Comparison of ENCODE assay signal across 1 fruit fly cellular context in genomic region chrX:18499679-18500187, dm6.
TF ChIP-seq lines count a peak whose summit lies in the region.

Pgant7 (minus strand) TSS chrX:18499986.
Xrcc2 (plus strand) TSS chrX:18500127.

TF ChIP-seq in whole organism, embryonic, 481 proteins besides CTCF, POLR2A, EP300 and RAD21 (continued from another document and continues in another):
- TF ChIP-seq esg (GFP tag; conservative IDR thresholded peaks at IDR 0.05; lab: Robert Waterston, UW) (no peak), CG17359 (tag; optimal IDR thresholded peaks at IDR 0.05; lab: Kevin White, UChicago) (no peak), Spps (tag; optimal IDR thresholded peaks at IDR 0.05; lab: Kevin White, UChicago) (no peak), Meics (GFP tag; optimal IDR thresholded peaks at IDR 0.05; lab: Kevin White, UChicago) (no peak), bcd (GFP tag; optimal IDR thresholded peaks at IDR 0.05; lab: Kevin White, UChicago) (no peak), CG5180 (GFP tag; optimal IDR thresholded peaks at IDR 0.05; lab: Kevin White, UChicago) (peak; percentile 43), ase (GFP tag; IDR thresholded peaks at IDR 0.05; lab: Robert Waterston, UW) (no peak), CG4360 (GFP tag; IDR thresholded peaks at IDR 0.05; lab: Robert Waterston, UW) (no peak), CG15269 (tag; optimal IDR thresholded peaks at IDR 0.05; lab: Kevin White, UChicago) (no peak), CG17802 (tag; optimal IDR thresholded peaks at IDR 0.05; lab: Kevin White, UChicago) (no peak), Antp (GFP tag; optimal IDR thresholded peaks at IDR 0.05; lab: Kevin White, UChicago) (no peak), zen2 (GFP tag; IDR thresholded peaks at IDR 0.05; lab: Robert Waterston, UW; ENCODE audit: partially characterized antibody) (peak; percentile 51; the same call in 1 of the 3 replicates), pfk (GFP tag; optimal IDR thresholded peaks at IDR 0.05; lab: Kevin White, UChicago) (no peak), eyg (GFP tag; optimal IDR thresholded peaks at IDR 0.05; lab: Kevin White, UChicago) (no peak), CG17612 (GFP tag; IDR thresholded peaks at IDR 0.05; lab: Robert Waterston, UW) (no peak), CG10209 (GFP tag; optimal IDR thresholded peaks at IDR 0.05; lab: Kevin White, UChicago) (no peak), CG30403 (GFP tag; optimal IDR thresholded peaks at IDR 0.05; lab: Kevin White, UChicago) (no peak), CG9932 (GFP tag; IDR thresholded peaks at IDR 0.05; lab: Robert Waterston, UW) (no peak), PHDP (tag; optimal IDR thresholded peaks at IDR 0.05; lab: Kevin White, UChicago) (no peak), CG9437 (GFP tag; optimal IDR thresholded peaks at IDR 0.05; lab: Kevin White, UChicago) (no peak), NC2α (GFP tag; optimal IDR thresholded peaks at IDR 0.05; lab: Kevin White, UChicago) (no peak), cwo (GFP tag; optimal IDR thresholded peaks at IDR 0.05; lab: Kevin White, UChicago) (no peak), CG15514 (GFP tag; optimal IDR thresholded peaks at IDR 0.05; lab: Kevin White, UChicago) (peak; percentile 57), HLHmδ (GFP tag; optimal IDR thresholded peaks at IDR 0.05; lab: Kevin White, UChicago) (no peak), Bgb (GFP tag; IDR thresholded peaks at IDR 0.05; lab: Robert Waterston, UW; ENCODE audit: partially characterized antibody) (peak; percentile 70), ERR (GFP tag; optimal IDR thresholded peaks at IDR 0.05; lab: Kevin White, UChicago) (no peak), sens (GFP tag; lab: Kevin White, UChicago) (no peak), Dad (GFP tag; optimal IDR thresholded peaks at IDR 0.05; lab: Kevin White, UChicago) (no peak), Opbp (GFP tag; IDR thresholded peaks at IDR 0.05; lab: Robert Waterston, UW; ENCODE audit: partially characterized antibody) (peak; percentile 55; the same call in 1 of the 3 replicates), Ets65A (GFP tag; lab: Kevin White, UChicago) (no peak), CG34376 (GFP tag; optimal IDR thresholded peaks at IDR 0.05; lab: Kevin White, UChicago) (no peak), D (optimal IDR thresholded peaks at IDR 0.05; lab: Kevin White, UChicago) (peak; percentile 77), D (GFP tag; optimal IDR thresholded peaks at IDR 0.05; lab: Kevin White, UChicago) (no peak), fd3F (GFP tag; optimal IDR thresholded peaks at IDR 0.05; lab: Kevin White, UChicago) (no peak), CG16813 (GFP tag; IDR thresholded peaks at IDR 0.05; lab: Robert Waterston, UW; ENCODE audit: partially characterized antibody) (peak; percentile 75; the same call in 2 of the 3 replicates), CG14965 (GFP tag; optimal IDR thresholded peaks at IDR 0.05; lab: Kevin White, UChicago; ENCODE audit: borderline replicate concordance) (no peak), ac (GFP tag; optimal IDR thresholded peaks at IDR 0.05; lab: Kevin White, UChicago) (no peak), gce (GFP tag; IDR thresholded peaks at IDR 0.05; lab: Robert Waterston, UW) (no peak), Atf3 (GFP tag; optimal IDR thresholded peaks at IDR 0.05; lab: Kevin White, UChicago) (no peak), BEAF-32 (GFP tag; optimal IDR thresholded peaks at IDR 0.05; lab: Kevin White, UChicago) (peak; percentile 83), inv (GFP tag; IDR thresholded peaks at IDR 0.05; lab: Robert Waterston, UW; ENCODE audit: partially characterized antibody) (peak; percentile 32; the same call in 1 of the 2 replicates), Mrtf (GFP tag; IDR thresholded peaks at IDR 0.05; lab: Robert Waterston, UW) (no peak), grn (GFP tag; optimal IDR thresholded peaks at IDR 0.05; lab: Kevin White, UChicago) (no peak), Sin3A (optimal IDR thresholded peaks at IDR 0.05; lab: Kevin White, UChicago) (peak; percentile 85), CG8290 (GFP tag; optimal IDR thresholded peaks at IDR 0.05; lab: Kevin White, UChicago) (no peak), CG8290 (tag; optimal IDR thresholded peaks at IDR 0.05; lab: Kevin White, UChicago) (no peak), CG15696 (tag; optimal IDR thresholded peaks at IDR 0.05; lab: Kevin White, UChicago) (no peak), toy (GFP tag; IDR thresholded peaks at IDR 0.05; lab: Robert Waterston, UW) (no peak), CG2875 (GFP tag; optimal IDR thresholded peaks at IDR 0.05; lab: Kevin White, UChicago) (no peak), CG10979 (tag; optimal IDR thresholded peaks at IDR 0.05; lab: Kevin White, UChicago) (no peak), Ada2b (GFP tag; IDR thresholded peaks at IDR 0.05; lab: Robert Waterston, UW) (no peak), jing (GFP tag; optimal IDR thresholded peaks at IDR 0.05; lab: Kevin White, UChicago) (no peak), eve (GFP tag; optimal IDR thresholded peaks at IDR 0.05; lab: Kevin White, UChicago) (no peak), CG6765 (GFP tag; optimal IDR thresholded peaks at IDR 0.05; lab: Kevin White, UChicago) (no peak), Abd-B (GFP tag; optimal IDR thresholded peaks at IDR 0.05; lab: Kevin White, UChicago) (no peak), CG31365 (tag; optimal IDR thresholded peaks at IDR 0.05; lab: Kevin White, UChicago) (no peak), gcm2 (GFP tag; optimal IDR thresholded peaks at IDR 0.05; lab: Kevin White, UChicago) (no peak), CG1529 (GFP tag; optimal IDR thresholded peaks at IDR 0.05; lab: Kevin White, UChicago) (no peak), CG15601 (tag; optimal IDR thresholded peaks at IDR 0.05; lab: Kevin White, UChicago) (peak; percentile 46), CG3065 (GFP tag; optimal IDR thresholded peaks at IDR 0.05; lab: Kevin White, UChicago) (no peak), trh (GFP tag; optimal IDR thresholded peaks at IDR 0.05; lab: Kevin White, UChicago) (no peak), CG15073 (GFP tag; optimal IDR thresholded peaks at IDR 0.05; lab: Kevin White, UChicago) (no peak), tgo (GFP tag; IDR thresholded peaks at IDR 0.05; lab: Robert Waterston, UW) (no peak), CG5245 (GFP tag; optimal IDR thresholded peaks at IDR 0.05; lab: Kevin White, UChicago) (no peak), tin (GFP tag; optimal IDR thresholded peaks at IDR 0.05; lab: Kevin White, UChicago) (no peak), CG14710 (tag; optimal IDR thresholded peaks at IDR 0.05; lab: Kevin White, UChicago) (peak; percentile 48), CG13624 (GFP tag; optimal IDR thresholded peaks at IDR 0.05; lab: Kevin White, UChicago) (peak; percentile 34), CG8089 (GFP tag; optimal IDR thresholded peaks at IDR 0.05; lab: Kevin White, UChicago) (no peak), Rfx (GFP tag; IDR thresholded peaks at IDR 0.05; lab: Robert Waterston, UW) (no peak), yki (optimal IDR thresholded peaks at IDR 0.05; lab: Kevin White, UChicago) (no peak), CG14667 (GFP tag; IDR thresholded peaks at IDR 0.05; lab: Robert Waterston, UW) (no peak), Myb (GFP tag; optimal IDR thresholded peaks at IDR 0.05; lab: Kevin White, UChicago) (peak; percentile 7), CG4854 (GFP tag; optimal IDR thresholded peaks at IDR 0.05; lab: Kevin White, UChicago) (no peak), CG1647 (GFP tag; optimal IDR thresholded peaks at IDR 0.05; lab: Kevin White, UChicago) (no peak), Tbp (GFP tag; optimal IDR thresholded peaks at IDR 0.05; lab: Kevin White, UChicago) (no peak), CG13287 (GFP tag; IDR thresholded peaks at IDR 0.05; lab: Robert Waterston, UW; ENCODE audit: partially characterized antibody) (peak; percentile 88), CG1233 (GFP tag; optimal IDR thresholded peaks at IDR 0.05; lab: Kevin White, UChicago) (no peak), CG15479 (GFP tag; optimal IDR thresholded peaks at IDR 0.05; lab: Kevin White, UChicago) (peak; percentile 14), aop (GFP tag; IDR thresholded peaks at IDR 0.05; lab: Robert Waterston, UW) (no peak), Gug (GFP tag; IDR thresholded peaks at IDR 0.05; lab: Robert Waterston, UW) (no peak), Scr (GFP tag; IDR thresholded peaks at IDR 0.05; lab: Robert Waterston, UW; ENCODE audit: partially characterized antibody) (peak; percentile 78), CG8359 (GFP tag; optimal IDR thresholded peaks at IDR 0.05; lab: Kevin White, UChicago; ENCODE audit: borderline replicate concordance) (no peak), chm (GFP tag; IDR thresholded peaks at IDR 0.05; lab: Robert Waterston, UW) (no peak), fd96Cb (tag; optimal IDR thresholded peaks at IDR 0.05; lab: Kevin White, UChicago) (no peak), CG14860 (GFP tag; IDR thresholded peaks at IDR 0.05; lab: Robert Waterston, UW; ENCODE audit: partially characterized antibody) (peak; percentile 81), CG9797 (GFP tag; optimal IDR thresholded peaks at IDR 0.05; lab: Kevin White, UChicago) (peak; percentile 81), CG12659 (GFP tag; optimal IDR thresholded peaks at IDR 0.05; lab: Kevin White, UChicago) (peak; percentile 53), CG12942 (GFP tag; optimal IDR thresholded peaks at IDR 0.05; lab: Kevin White, UChicago) (no peak), hbn (GFP tag; IDR thresholded peaks at IDR 0.05; lab: Robert Waterston, UW; ENCODE audit: partially characterized antibody) (0 out of 2 replicates have a peak, but pooled peaks have one; percentile 35), Doc3 (GFP tag; IDR thresholded peaks at IDR 0.05; lab: Robert Waterston, UW; ENCODE audit: partially characterized antibody) (peak; percentile 56), wor (GFP tag; IDR thresholded peaks at IDR 0.05; lab: Robert Waterston, UW) (no peak), Sox100B (GFP tag; optimal IDR thresholded peaks at IDR 0.05; lab: Kevin White, UChicago) (no peak), Poxn (GFP tag; IDR thresholded peaks at IDR 0.05; lab: Robert Waterston, UW) (no peak), luna (GFP tag; optimal IDR thresholded peaks at IDR 0.05; lab: Kevin White, UChicago) (no peak), CG2199 (GFP tag; IDR thresholded peaks at IDR 0.05; lab: Robert Waterston, UW) (no peak), HLH3B (GFP tag; IDR thresholded peaks at IDR 0.05; lab: Robert Waterston, UW) (no peak), CG13296 (GFP tag; optimal IDR thresholded peaks at IDR 0.05; lab: Kevin White, UChicago) (no peak), nau (GFP tag; optimal IDR thresholded peaks at IDR 0.05; lab: Kevin White, UChicago) (no peak), CG2116 (GFP tag; optimal IDR thresholded peaks at IDR 0.05; lab: Kevin White, UChicago) (peak; percentile 79), CG11560 (tag; IDR thresholded peaks at IDR 0.05; lab: Robert Waterston, UW) (no peak), vnd (GFP tag; IDR thresholded peaks at IDR 0.05; lab: Robert Waterston, UW; ENCODE audit: partially characterized antibody) (peak; percentile 76), Asciz (GFP tag; optimal IDR thresholded peaks at IDR 0.05; lab: Kevin White, UChicago) (no peak), CG1024 (GFP tag; IDR thresholded peaks at IDR 0.05; lab: Robert Waterston, UW) (no peak), CG7963 (GFP tag; IDR thresholded peaks at IDR 0.05; lab: Robert Waterston, UW; ENCODE audit: partially characterized antibody) (peak; percentile 53; the same call in 1 of the 3 replicates), lbe (GFP tag; optimal IDR thresholded peaks at IDR 0.05; lab: Kevin White, UChicago) (no peak), sna (GFP tag; IDR thresholded peaks at IDR 0.05; lab: Robert Waterston, UW; ENCODE audit: partially characterized antibody) (peak; percentile 76), repo (GFP tag; optimal IDR thresholded peaks at IDR 0.05; lab: Kevin White, UChicago) (no peak), CG16779 (GFP tag; IDR thresholded peaks at IDR 0.05; lab: Robert Waterston, UW) (no peak), D19A (tag; optimal IDR thresholded peaks at IDR 0.05; lab: Kevin White, UChicago) (no peak), sug (tag; optimal IDR thresholded peaks at IDR 0.05; lab: Kevin White, UChicago) (peak; percentile 7), NK7.1 (GFP tag; optimal IDR thresholded peaks at IDR 0.05; lab: Kevin White, UChicago) (no peak), D19B (GFP tag; optimal IDR thresholded peaks at IDR 0.05; lab: Kevin White, UChicago) (no peak), mirr (GFP tag; optimal IDR thresholded peaks at IDR 0.05; lab: Kevin White, UChicago) (no peak), Dfd (GFP tag; optimal IDR thresholded peaks at IDR 0.05; lab: Kevin White, UChicago) (no peak), z (GFP tag; IDR thresholded peaks at IDR 0.05; lab: Robert Waterston, UW) (no peak), salm (tag; optimal IDR thresholded peaks at IDR 0.05; lab: Kevin White, UChicago) (no peak), E2f2 (GFP tag; IDR thresholded peaks at IDR 0.05; lab: Robert Waterston, UW) (peak; percentile 85), CG18599 (GFP tag; optimal IDR thresholded peaks at IDR 0.05; lab: Kevin White, UChicago) (no peak), CG11093 (GFP tag; IDR thresholded peaks at IDR 0.05; lab: Robert Waterston, UW) (no peak), CG18011 (GFP tag; optimal IDR thresholded peaks at IDR 0.05; lab: Kevin White, UChicago) (no peak), ttk (GFP tag; IDR thresholded peaks at IDR 0.05; lab: Robert Waterston, UW) (no peak), Ssrp (tag; optimal IDR thresholded peaks at IDR 0.05; lab: Kevin White, UChicago) (no peak), gt (GFP tag; IDR thresholded peaks at IDR 0.05; lab: Robert Waterston, UW) (no peak), CG12236 (GFP tag; optimal IDR thresholded peaks at IDR 0.05; lab: Kevin White, UChicago) (no peak), sob (GFP tag; IDR thresholded peaks at IDR 0.05; lab: Robert Waterston, UW) (no peak), fd102C (GFP tag; optimal IDR thresholded peaks at IDR 0.05; lab: Kevin White, UChicago) (no peak), CG11085 (GFP tag; IDR thresholded peaks at IDR 0.05; lab: Robert Waterston, UW) (no peak), CG8924 (tag; optimal IDR thresholded peaks at IDR 0.05; lab: Kevin White, UChicago) (no peak), CG10654 (GFP tag; optimal IDR thresholded peaks at IDR 0.05; lab: Kevin White, UChicago) (no peak), stwl (tag; optimal IDR thresholded peaks at IDR 0.05; lab: Kevin White, UChicago) (peak; percentile 54), CG12391 (tag; optimal IDR thresholded peaks at IDR 0.05; lab: Kevin White, UChicago) (no peak), Ptx1 (GFP tag; IDR thresholded peaks at IDR 0.05; lab: Robert Waterston, UW) (no peak), HmgZ (tag; optimal IDR thresholded peaks at IDR 0.05; lab: Kevin White, UChicago) (peak; percentile 1), CG14014 (GFP tag; IDR thresholded peaks at IDR 0.05; lab: Robert Waterston, UW) (no peak), ro (GFP tag; IDR thresholded peaks at IDR 0.05; lab: Robert Waterston, UW) (no peak), Pdp1 (GFP tag; optimal IDR thresholded peaks at IDR 0.05; lab: Kevin White, UChicago) (peak in 1 of 2 experiments; percentile 7)
